Fruit fly (Drosophila melanogaster): Measurements from ENCODE around the gene Eig71Ee.

The Eig71Ee gene

dm6 chr3L:15672800-15673199 is 17.0 kb upstream of the Eig71Ee start (continued):
- TF ChIP-seq CG17361 (GFP tag; IDR thresholded peaks at IDR 0.05) = peak; percentile 55; the same call in 2 of the 3 replicates
- TF ChIP-seq CG15696 (tag; optimal IDR thresholded peaks at IDR 0.05) = peak; percentile 44
- TF ChIP-seq Hand (GFP tag; optimal IDR thresholded peaks at IDR 0.05) = no peak
- TF ChIP-seq nom (GFP tag; optimal IDR thresholded peaks at IDR 0.05) = no peak
- no peak for TF ChIP-seq CG9876 (GFP tag; optimal IDR thresholded peaks at IDR 0.05)
- TF ChIP-seq grau (tag; optimal IDR thresholded peaks at IDR 0.05) = peak; percentile 51
- no peak for TF ChIP-seq CG18011 (GFP tag; optimal IDR thresholded peaks at IDR 0.05)
- TF ChIP-seq dmrt11E (tag; optimal IDR thresholded peaks at IDR 0.05) = peak; percentile 88
- TF ChIP-seq inv (GFP tag; IDR thresholded peaks at IDR 0.05; ENCODE audit: partially characterized antibody) = no peak
- peak; percentile 48 for TF ChIP-seq phol (tag; optimal IDR thresholded peaks at IDR 0.05)
- TF ChIP-seq Scr (GFP tag; IDR thresholded peaks at IDR 0.05; ENCODE audit: partially characterized antibody) = no peak
- no peak for TF ChIP-seq fu2 (GFP tag; optimal IDR thresholded peaks at IDR 0.05)
- peak; percentile 61 for TF ChIP-seq CG17829 (tag; optimal IDR thresholded peaks at IDR 0.05)
- no peak for TF ChIP-seq CG2875 (GFP tag; optimal IDR thresholded peaks at IDR 0.05)
- TF ChIP-seq CG5953 (GFP tag; IDR thresholded peaks at IDR 0.05) = no peak
- no peak for TF ChIP-seq CG1233 (GFP tag; optimal IDR thresholded peaks at IDR 0.05)
- TF ChIP-seq Adf1 (GFP tag; IDR thresholded peaks at IDR 0.05) = no peak
- no peak for TF ChIP-seq Rfx (GFP tag; IDR thresholded peaks at IDR 0.05)
- TF ChIP-seq aop (GFP tag; IDR thresholded peaks at IDR 0.05) = no peak
- TF ChIP-seq CG33213 (GFP tag; optimal IDR thresholded peaks at IDR 0.05) = no peak
- no peak for TF ChIP-seq jing (GFP tag; optimal IDR thresholded peaks at IDR 0.05)
- no peak for TF ChIP-seq ac (GFP tag; optimal IDR thresholded peaks at IDR 0.05)
- no peak for TF ChIP-seq CG10366 (GFP tag; IDR thresholded peaks at IDR 0.05)
- no peak for TF ChIP-seq CG15479 (GFP tag; optimal IDR thresholded peaks at IDR 0.05)
- no peak for TF ChIP-seq CG7928 (GFP tag; optimal IDR thresholded peaks at IDR 0.05)
- TF ChIP-seq CG12942 (GFP tag; optimal IDR thresholded peaks at IDR 0.05) = no peak
- peak; percentile 7 for TF ChIP-seq cato (GFP tag; optimal IDR thresholded peaks at IDR 0.05; ENCODE audit: borderline replicate concordance)
- peak; percentile 40; the same call in 1 of the 2 replicates for TF ChIP-seq CG17328 (GFP tag; IDR thresholded peaks at IDR 0.05)
- TF ChIP-seq zfh1 (GFP tag; IDR thresholded peaks at IDR 0.05) = peak; percentile 35; the same call in 1 of the 3 replicates
- TF ChIP-seq CG10267 (tag; optimal IDR thresholded peaks at IDR 0.05) = peak; percentile 57
- TF ChIP-seq CG2120 (GFP tag; optimal IDR thresholded peaks at IDR 0.05) = no peak
- TF ChIP-seq BtbVII (GFP tag; optimal IDR thresholded peaks at IDR 0.05) = no peak
- TF ChIP-seq CG30403 (GFP tag; optimal IDR thresholded peaks at IDR 0.05) = peak; percentile 14
- no peak for TF ChIP-seq Nf-YC (tag; optimal IDR thresholded peaks at IDR 0.05)
- TF ChIP-seq Fer1 (GFP tag; optimal IDR thresholded peaks at IDR 0.05) = no peak
- TF ChIP-seq dati (GFP tag; IDR thresholded peaks at IDR 0.05) = 0 out of 2 replicates have a peak, but pooled peaks have one; percentile 19
- no peak for TF ChIP-seq crc (GFP tag; optimal IDR thresholded peaks at IDR 0.05)
- peak; percentile 46; the same call in 1 of the 2 replicates for TF ChIP-seq CG10959 (GFP tag; IDR thresholded peaks at IDR 0.05)
- no peak for TF ChIP-seq pum (GFP tag; optimal IDR thresholded peaks at IDR 0.05)
- TF ChIP-seq CG12219 (GFP tag; optimal IDR thresholded peaks at IDR 0.05) = no peak
- TF ChIP-seq Hmx (GFP tag; optimal IDR thresholded peaks at IDR 0.05) = no peak
- no peak for TF ChIP-seq CG10321 (GFP tag; IDR thresholded peaks at IDR 0.05)
- no peak for TF ChIP-seq hkb (optimal IDR thresholded peaks at IDR 0.05)
- TF ChIP-seq hkb (GFP tag; IDR thresholded peaks at IDR 0.05) = 0 out of 2 replicates have a peak, but pooled peaks have one; percentile 36
- TF ChIP-seq salm (tag; optimal IDR thresholded peaks at IDR 0.05) = no peak
- TF ChIP-seq CG4328 (GFP tag; optimal IDR thresholded peaks at IDR 0.05) = no peak
- TF ChIP-seq bbx (GFP tag; IDR thresholded peaks at IDR 0.05; ENCODE audit: partially characterized antibody) = no peak
- no peak for TF ChIP-seq slp2 (GFP tag; optimal IDR thresholded peaks at IDR 0.05)
- no peak for TF ChIP-seq nau (GFP tag; optimal IDR thresholded peaks at IDR 0.05)
- TF ChIP-seq CG10565 (GFP tag; optimal IDR thresholded peaks at IDR 0.05) = no peak
- no peak for TF ChIP-seq crol (GFP tag; IDR thresholded peaks at IDR 0.05)
